Fruit fly (Drosophila melanogaster): ENCODE results near the gene dgt1.
A peak's percentile ranks its signal among the peaks of the same experiment; 100 is the strongest.

dgt1 gene

DNA sequence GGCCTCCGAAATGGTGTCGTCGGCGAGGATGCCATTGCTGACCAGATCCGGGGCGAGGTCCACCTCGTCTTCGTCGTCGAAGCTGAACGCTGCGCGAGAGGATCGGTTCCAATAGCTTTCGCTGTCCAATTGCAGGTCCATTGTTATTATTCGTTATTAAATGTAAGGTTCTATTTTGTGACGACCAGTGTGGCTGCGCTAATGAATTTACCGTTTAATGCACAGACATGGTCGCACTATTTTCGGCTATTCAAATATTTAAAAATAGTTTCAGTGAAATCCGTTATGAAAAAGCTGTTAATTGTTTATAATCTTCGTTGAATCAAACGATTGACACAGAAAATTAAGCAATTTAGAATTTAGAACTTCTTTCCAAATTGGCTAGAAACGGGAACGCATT, 41.0 kb downstream of the dgt1 start, which contains the start of gene Vps16B:
TSS of gene Vps16B (minus strand) at position 186 of the 400 bp plus-strand sequence.
- no peak for TF ChIP-seq CG10669 (GFP tag; optimal IDR thresholded peaks at IDR 0.05)
- no peak for TF ChIP-seq CG6854 (GFP tag; optimal IDR thresholded peaks at IDR 0.05)
- TF ChIP-seq pdm3 (GFP tag; optimal IDR thresholded peaks at IDR 0.05): no peak
- no peak for TF ChIP-seq CG9139 (GFP tag; optimal IDR thresholded peaks at IDR 0.05)
- TF ChIP-seq Sox14 (GFP tag; optimal IDR thresholded peaks at IDR 0.05): no peak
- TF ChIP-seq Hr39 (GFP tag; optimal IDR thresholded peaks at IDR 0.05): no peak
- no peak for TF ChIP-seq vri (GFP tag; optimal IDR thresholded peaks at IDR 0.05)
- no peak for TF ChIP-seq CG8319 (GFP tag; optimal IDR thresholded peaks at IDR 0.05)
- TF ChIP-seq Met (GFP tag; optimal IDR thresholded peaks at IDR 0.05): no peak
- TF ChIP-seq acj6 (GFP tag; optimal IDR thresholded peaks at IDR 0.05): no peak
- no peak for TF ChIP-seq CG8119 (GFP tag; IDR thresholded peaks at IDR 0.05)

- TF ChIP-seq eg (GFP tag; IDR thresholded peaks at IDR 0.05): 0 out of 3 replicates have a peak, but pooled peaks have one; percentile 14
- TF ChIP-seq Blimp-1 (GFP tag; optimal IDR thresholded peaks at IDR 0.05): no peak
- peak; percentile 15 for TF ChIP-seq CG31627 (GFP tag; optimal IDR thresholded peaks at IDR 0.05)
Measured at dm6 chr3R:29806682-29807393, 50.5 kb downstream of the dgt1 start, which contains the start of the genes ca and ncd. ca (plus strand) TSS chr3R:29806811. ncd (minus strand) TSS chr3R:29807127.

Measured in whole organism, prepupa.